Worm (Caenorhabditis elegans) whole organism, early embryonic: ENCODE results near the gene lgc-45.

Source experiments
- ama-1 ChIP-seq: fragments of 150-350 bp; optimal IDR thresholded peaks from 2 replicates; lab custom pipeline; 2014
- ceh-13 ChIP-seq: fragments of 200-800 bp; sonication (Bioruptor generic); optimal IDR thresholded peaks from 2 replicates; lab custom pipeline; 2018; ENCODE audit warnings: mild to moderate bottlenecking, missing genetic modification characterization, missing compliant biosample characterization
- ets-7 ChIP-seq: sonication (generic microtip); optimal IDR thresholded peaks from 2 replicates; lab custom pipeline; 2016; ENCODE audit warnings: missing genotype, missing genetic modification characterization, missing compliant biosample characterization
- flt-1 ChIP-seq: fragments of 200-800 bp; sonication (Bioruptor generic); IDR thresholded peaks from 2 replicates; pipeline ENCODE4 v1.3.6; 2022; ENCODE audit warnings: missing genetic modification characterization, missing compliant biosample characterization
- pes-1 ChIP-seq: fragments of 200-800 bp; sonication (Bioruptor generic); IDR thresholded peaks from 2 replicates; pipeline ENCODE4 v1.3.6; 2022; ENCODE audit warnings: missing genetic modification reagents, missing genetic modification characterization, missing compliant biosample characterization
- scrt-1 ChIP-seq: fragments of 200-800 bp; sonication (Bioruptor generic); IDR thresholded peaks from 2 replicates; pipeline ENCODE4 v1.3.6; 2022; ENCODE audit warnings: missing genetic modification characterization, missing compliant biosample characterization
- sea-1 ChIP-seq: fragments of 200-800 bp; sonication (Bioruptor generic); conservative IDR thresholded peaks from 2 replicates; pipeline ENCODE4 v1.3.6; 2022; ENCODE audit warnings: missing genetic modification characterization, missing compliant biosample characterization
- tbx-11 ChIP-seq: fragments of 200-800 bp; sonication (Bioruptor generic); IDR thresholded peaks from 2 replicates; pipeline ENCODE4 v1.3.6; 2022; ENCODE audit warnings: missing genetic modification characterization, missing compliant biosample characterization
- tbx-37 ChIP-seq: fragments of 200-800 bp; sonication (Bioruptor generic); conservative IDR thresholded peaks from 2 replicates; pipeline ENCODE4 v1.3.6; 2022; ENCODE audit warnings: missing genetic modification reagents, missing genetic modification characterization, missing compliant biosample characterization
- tra-4 ChIP-seq: sonication (generic microtip); optimal IDR thresholded peaks from 2 replicates; lab custom pipeline; 2017; ENCODE audit warnings: missing genetic modification characterization, missing compliant biosample characterization

DNA sequence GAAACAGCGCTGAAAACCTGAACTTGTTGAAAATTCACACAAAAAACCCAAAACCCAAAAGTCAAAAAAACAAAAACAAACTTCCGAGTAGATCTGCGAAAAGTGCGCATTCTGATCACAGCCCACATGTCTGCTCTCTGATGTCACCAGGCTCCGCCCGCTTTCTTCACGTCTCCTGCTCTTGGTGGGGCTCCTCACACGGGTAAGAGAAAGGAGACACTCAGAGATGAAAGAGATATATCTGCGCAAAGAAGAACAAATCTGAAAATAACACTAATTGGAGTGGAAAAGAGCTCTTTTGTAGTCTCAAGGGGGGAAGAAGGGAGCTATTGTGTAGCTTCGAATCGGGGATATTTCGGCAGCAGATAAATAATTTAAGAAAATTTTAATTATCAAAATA is 29.0 kb upstream of the lgc-45 start, which contains the start of gene ncs-6:
- TF ChIP-seq tbx-37 (GFP tag; lab: Robert Waterston, UW): no peak
- no peak for TF ChIP-seq tbx-11 (GFP tag; lab: Robert Waterston, UW)
- no peak for TF ChIP-seq sea-1 (GFP tag; lab: Robert Waterston, UW)
- TF ChIP-seq ama-1: no peak
- no peak for TF ChIP-seq flt-1 (GFP tag; lab: Robert Waterston, UW)
- no peak for TF ChIP-seq ceh-13
- no peak for TF ChIP-seq ets-7 (tag; lab: Kevin White, UChicago)
- TF ChIP-seq pes-1: no peak
- no peak for TF ChIP-seq scrt-1
- no peak for TF ChIP-seq tra-4 (tag; lab: Kevin White, UChicago)
